Fruit fly (Drosophila melanogaster) Kc167 (cell line): ENCODE measurements around the gene CG31126.

ENCODE experiments used
- Myc ChIP-seq: fragments of >200 bp; optimal IDR thresholded peaks from 2 replicates; lab custom pipeline; 2017; ENCODE audit warnings: missing external identifiers
- Sin3A ChIP-seq: fragments of >200 bp; optimal IDR thresholded peaks from 2 replicates; lab custom pipeline; 2018; ENCODE audit warnings: missing external identifiers
- h ChIP-seq: fragments of >200 bp; optimal IDR thresholded peaks from 3 replicates; lab custom pipeline; 2018; ENCODE audit warnings: missing external identifiers
- insv ChIP-seq: fragments of >200 bp; optimal IDR thresholded peaks from 3 replicates; lab custom pipeline; 2018; ENCODE audit warnings: missing external identifiers
- psq ChIP-seq: fragments of >200 bp; optimal IDR thresholded peaks from 2 replicates; lab custom pipeline; 2017; ENCODE audit warnings: missing external identifiers
- ttk ChIP-seq: sonication (Bioruptor generic); optimal IDR thresholded peaks from 2 replicates; lab custom pipeline; 2017; ENCODE audit warnings: missing external identifiers

DNA sequence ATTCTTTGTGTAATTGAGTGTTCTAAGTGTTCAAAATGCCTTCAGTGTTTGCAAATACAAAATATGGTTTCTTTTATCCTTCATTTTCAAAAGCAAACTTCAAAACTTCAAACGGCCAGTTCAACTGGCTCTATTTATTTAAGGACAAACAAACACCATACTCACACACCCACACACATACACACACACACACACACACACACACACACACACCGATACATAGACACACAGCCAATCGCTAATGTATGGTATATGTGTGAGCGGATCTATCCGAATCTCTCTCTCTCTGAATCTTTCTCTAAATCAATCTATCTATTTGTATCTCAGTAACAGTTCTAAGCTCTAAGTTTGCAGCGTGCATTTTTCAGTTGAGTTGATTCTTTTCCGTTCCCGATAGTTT lies 33.4 kb downstream of the CG31126 start:
- no peak for TF ChIP-seq psq (lab: Kevin White, UChicago)
- TF ChIP-seq insv (lab: Kevin White, UChicago) = no peak
- TF ChIP-seq h (lab: Kevin White, UChicago) = no peak
- TF ChIP-seq Sin3A (lab: Kevin White, UChicago) = no peak
- no peak for TF ChIP-seq ttk
- TF ChIP-seq Myc (lab: Kevin White, UChicago) = no peak
